Fruit fly (Drosophila melanogaster) whole organism, embryonic: ENCODE measurements around the gene fit.
A peak's percentile ranks its signal among the peaks of the same experiment; 100 is the strongest.

Experiments
- Antp ChIP-seq: fragments of 200-800 bp; sonication (Bioruptor generic); optimal IDR thresholded peaks from 3 replicates; lab custom pipeline; 2016; ENCODE audit warnings: missing biosample characterization, missing genetic modification characterization
- Atf3 ChIP-seq: fragments of 200-800 bp; sonication (Bioruptor generic); optimal IDR thresholded peaks from 3 replicates; lab custom pipeline; 2016; ENCODE audit warnings: missing biosample characterization, missing genetic modification characterization
- B-H2 ChIP-seq: fragments of 200-800 bp; sonication (Bioruptor generic); optimal IDR thresholded peaks from 2 replicates; lab custom pipeline; 2018; ENCODE audit warnings: missing biosample characterization, mild to moderate bottlenecking, missing genetic modification characterization
- CG10147 ChIP-seq: fragments of 200-800 bp; sonication (Bioruptor generic); optimal IDR thresholded peaks from 2 replicates; lab custom pipeline; 2019; ENCODE audit warnings: missing biosample characterization, mild to moderate bottlenecking, missing genetic modification characterization, moderate library complexity
- CG10274 ChIP-seq: fragments of 200-800 bp; sonication (Bioruptor generic); optimal IDR thresholded peaks from 3 replicates; lab custom pipeline; 2017; ENCODE audit warnings: missing biosample characterization, mild to moderate bottlenecking, missing genetic modification characterization
- CG11504 ChIP-seq: fragments of 200-800 bp; sonication (Bioruptor generic); optimal IDR thresholded peaks from 3 replicates; lab custom pipeline; 2019; ENCODE audit warnings: missing biosample characterization, mild to moderate bottlenecking, missing genetic modification characterization, moderate library complexity
- CG12391 ChIP-seq: fragments of 200-800 bp; sonication (Bioruptor generic); optimal IDR thresholded peaks from 3 replicates; lab custom pipeline; 2018; ENCODE audit warnings: missing biosample characterization, mild to moderate bottlenecking, missing genetic modification characterization, moderate library complexity
- CG12659 ChIP-seq: fragments of 200-800 bp; sonication (Bioruptor generic); optimal IDR thresholded peaks from 3 replicates; lab custom pipeline; 2017; ENCODE audit warnings: mild to moderate bottlenecking, missing biosample characterization, missing genetic modification reagents, missing genetic modification characterization
- CG14050 ChIP-seq: fragments of 200-800 bp; sonication (Bioruptor generic); IDR thresholded peaks from 3 replicates; pipeline ENCODE4 v1.3.6; 2022; ENCODE audit warnings: missing biosample characterization, missing genetic modification characterization
- CG14965 ChIP-seq: fragments of 200-800 bp; sonication (Bioruptor generic); optimal IDR thresholded peaks from 2 replicates; lab custom pipeline; 2016; ENCODE audit warnings: missing biosample characterization, missing genetic modification characterization, borderline replicate concordance
- CG17361 ChIP-seq: fragments of 200-800 bp; sonication (Bioruptor generic); IDR thresholded peaks from 3 replicates; pipeline ENCODE4 v1.3.6; 2022; ENCODE audit warnings: missing biosample characterization, missing genetic modification characterization
- CG17829 ChIP-seq: fragments of 200-800 bp; optimal IDR thresholded peaks from 2 replicates; lab custom pipeline; 2019; ENCODE audit warnings: missing biosample characterization, mild to moderate bottlenecking, missing genetic modification characterization, moderate library complexity
- CG18599 ChIP-seq: fragments of 200-800 bp; sonication (Bioruptor generic); optimal IDR thresholded peaks from 3 replicates; lab custom pipeline; 2017; ENCODE audit warnings: missing biosample characterization, missing genetic modification characterization, mild to moderate bottlenecking, moderate library complexity, missing genetic modification reagents
- CG3163 ChIP-seq: fragments of 200-800 bp; sonication (Bioruptor generic); optimal IDR thresholded peaks from 3 replicates; lab custom pipeline; 2016; ENCODE audit warnings: missing biosample characterization, missing genetic modification characterization
- CG32532 ChIP-seq: fragments of 200-800 bp; sonication (Bioruptor generic); IDR thresholded peaks from 2 replicates; pipeline ENCODE4 v1.3.6; 2022; ENCODE audit warnings: missing biosample characterization, missing genetic modification characterization
- CG3726 ChIP-seq: fragments of 200-800 bp; sonication (Bioruptor generic); IDR thresholded peaks from 3 replicates; pipeline ENCODE4, ENCODE4 v1.3.6; 2022; ENCODE audit warnings: missing biosample characterization, missing genetic modification characterization
- CG6689 ChIP-seq: fragments of 200-800 bp; sonication (Bioruptor generic); IDR thresholded peaks from 2 replicates; pipeline ENCODE4 v1.3.6; 2022; ENCODE audit warnings: missing biosample characterization, missing genetic modification characterization
- CG7372 ChIP-seq: fragments of 200-800 bp; sonication (Bioruptor generic); IDR thresholded peaks from 2 replicates; pipeline ENCODE4 v1.3.6; 2022; ENCODE audit warnings: missing biosample characterization, missing genetic modification characterization
- CG8089 ChIP-seq: fragments of 200-800 bp; sonication (Bioruptor generic); optimal IDR thresholded peaks from 3 replicates; lab custom pipeline; 2016; ENCODE audit warnings: missing biosample characterization, missing genetic modification characterization
- CG8478 ChIP-seq: fragments of >200 bp; optimal IDR thresholded peaks from 2 replicates; lab custom pipeline; 2018
- D ChIP-seq, 2 experiments: fragments of 200-800 bp in 1 of 2; fragments of >200 bp in 1 of 2; sonication (Bioruptor generic) in 1 of 2; optimal IDR thresholded peaks; 2 replicates in 1 of 2; 3 replicates in 1 of 2; lab custom pipeline; 2017; ENCODE audit warnings: mild to moderate bottlenecking in 1 of 2, missing biosample characterization in 1 of 2, missing genetic modification characterization in 1 of 2, missing genetic modification reagents in 1 of 2
- Dip2 ChIP-seq: fragments of 200-800 bp; sonication (Bioruptor generic); IDR thresholded peaks from 2 replicates; pipeline ENCODE4 v1.3.6; 2022; ENCODE audit warnings: missing biosample characterization, missing genetic modification characterization
- ERR ChIP-seq: fragments of 200-800 bp; sonication (Bioruptor generic); optimal IDR thresholded peaks from 2 replicates; lab custom pipeline; 2016; ENCODE audit warnings: missing biosample characterization, missing genetic modification characterization
- Hr51 ChIP-seq, 2 experiments: fragments of 200-800 bp; sonication (Bioruptor generic); optimal IDR thresholded peaks; 2 replicates in 1 of 2; 3 replicates in 1 of 2; lab custom pipeline; 2016 to 2018; ENCODE audit warnings: missing biosample characterization in 2 of 2, missing genetic modification characterization in 2 of 2, mild to moderate bottlenecking in 1 of 2, moderate library complexity in 1 of 2
- Jarid2 ChIP-seq: fragments of 200-800 bp; sonication (Bioruptor generic); optimal IDR thresholded peaks from 3 replicates; lab custom pipeline; 2017; ENCODE audit warnings: mild to moderate bottlenecking, missing biosample characterization, missing genetic modification reagents, missing genetic modification characterization
- MTF-1 ChIP-seq: fragments of 200-800 bp; sonication (Bioruptor generic); optimal IDR thresholded peaks from 2 replicates; lab custom pipeline; 2018; ENCODE audit warnings: missing biosample characterization, mild to moderate bottlenecking, missing genetic modification characterization, borderline replicate concordance
- Myb ChIP-seq: fragments of 200-800 bp; sonication (Bioruptor generic); optimal IDR thresholded peaks from 2 replicates; lab custom pipeline; 2016; ENCODE audit warnings: missing biosample characterization, missing genetic modification characterization
- Ravus ChIP-seq: fragments of 200-800 bp; sonication (Bioruptor generic); IDR thresholded peaks from 2 replicates; pipeline ENCODE4 v1.3.6; 2022; ENCODE audit warnings: missing biosample characterization, missing genetic modification characterization
- Usf ChIP-seq: fragments of 200-800 bp; sonication (Bioruptor generic); optimal IDR thresholded peaks from 2 replicates; lab custom pipeline; 2017; ENCODE audit warnings: missing genotype, missing biosample characterization, missing genetic modification characterization
- Xbp1 ChIP-seq: fragments of 200-800 bp; sonication (Bioruptor generic); optimal IDR thresholded peaks from 3 replicates; lab custom pipeline; 2016; ENCODE audit warnings: missing biosample characterization, mild to moderate bottlenecking, missing genetic modification characterization
- YL-1 ChIP-seq: fragments of 200-800 bp; sonication (Bioruptor generic); optimal IDR thresholded peaks from 3 replicates; lab custom pipeline; 2017; ENCODE audit warnings: missing biosample characterization, mild to moderate bottlenecking, missing genetic modification characterization
- br ChIP-seq: fragments of >200 bp; optimal IDR thresholded peaks from 2 replicates; lab custom pipeline; 2017
- caup ChIP-seq: fragments of 200-800 bp; sonication (Bioruptor generic); optimal IDR thresholded peaks from 3 replicates; lab custom pipeline; 2017; ENCODE audit warnings: missing biosample characterization, mild to moderate bottlenecking, missing genetic modification characterization, moderate library complexity; ENCODE audit not compliant: severe bottlenecking
- dati ChIP-seq: fragments of 200-800 bp; sonication (Bioruptor generic); IDR thresholded peaks from 2 replicates; pipeline ENCODE4 v1.3.6; 2022; ENCODE audit warnings: missing biosample characterization, missing genetic modification characterization
- ems ChIP-seq: fragments of 200-800 bp; sonication (Bioruptor generic); optimal IDR thresholded peaks from 3 replicates; lab custom pipeline; 2016; ENCODE audit warnings: missing biosample characterization, missing genetic modification characterization
- grn ChIP-seq: fragments of 200-800 bp; sonication (Bioruptor generic); optimal IDR thresholded peaks from 3 replicates; lab custom pipeline; 2017; ENCODE audit warnings: missing biosample characterization, missing genetic modification characterization
- gsb ChIP-seq: fragments of 200-800 bp; sonication (Bioruptor generic); IDR thresholded peaks from 2 replicates; pipeline ENCODE4 v1.3.6; 2022; ENCODE audit warnings: missing biosample characterization, missing genetic modification characterization
- ind ChIP-seq: fragments of 200-800 bp; sonication (Bioruptor generic); optimal IDR thresholded peaks from 3 replicates; lab custom pipeline; 2016; ENCODE audit warnings: missing biosample characterization, missing genetic modification characterization
- jumu ChIP-seq: fragments of 200-800 bp; sonication (Bioruptor generic); optimal IDR thresholded peaks from 3 replicates; lab custom pipeline; 2016; ENCODE audit warnings: missing biosample characterization, missing genetic modification characterization
- kah ChIP-seq: fragments of 200-800 bp; sonication (Bioruptor generic); optimal IDR thresholded peaks from 2 replicates; lab custom pipeline; 2018; ENCODE audit warnings: missing biosample characterization, mild to moderate bottlenecking, missing genetic modification characterization
- lola ChIP-seq, 3 experiments: fragments of >200 bp in 2 of 3; fragments of 200-800 bp in 1 of 3; sonication (Bioruptor generic) in 1 of 3; optimal IDR thresholded peaks; 2 replicates each; lab custom pipeline; 2017 to 2019; ENCODE audit warnings: missing biosample characterization in 3 of 3, missing genetic modification characterization in 3 of 3, mild to moderate bottlenecking in 1 of 3, moderate library complexity in 1 of 3
- mirr ChIP-seq: fragments of 200-800 bp; sonication (Bioruptor generic); optimal IDR thresholded peaks from 3 replicates; lab custom pipeline; 2018; ENCODE audit warnings: missing biosample characterization, mild to moderate bottlenecking, missing genetic modification characterization
- nau ChIP-seq: fragments of 200-800 bp; sonication (Bioruptor generic); optimal IDR thresholded peaks from 3 replicates; lab custom pipeline; 2017; ENCODE audit warnings: missing biosample characterization, mild to moderate bottlenecking, missing genetic modification characterization, missing genetic modification reagents
- nom ChIP-seq: fragments of 200-800 bp; sonication (Bioruptor generic); optimal IDR thresholded peaks from 2 replicates; lab custom pipeline; 2017; ENCODE audit warnings: missing biosample characterization, missing genetic modification characterization, mild to moderate bottlenecking, moderate library complexity, missing genetic modification reagents
- odd ChIP-seq: fragments of 200-800 bp; sonication (Bioruptor generic); optimal IDR thresholded peaks from 2 replicates; lab custom pipeline; 2017; ENCODE audit warnings: missing biosample characterization, mild to moderate bottlenecking, missing genetic modification characterization
- pb ChIP-seq: fragments of 200-800 bp; sonication (Bioruptor generic); optimal IDR thresholded peaks from 3 replicates; lab custom pipeline; 2016; ENCODE audit warnings: missing biosample characterization, missing genetic modification characterization
- pum ChIP-seq: fragments of 200-800 bp; sonication (Bioruptor generic); optimal IDR thresholded peaks from 2 replicates; lab custom pipeline; 2016; ENCODE audit warnings: missing biosample characterization, missing genetic modification characterization
- tap ChIP-seq: fragments of 200-800 bp; optimal IDR thresholded peaks from 3 replicates; lab custom pipeline; 2019; ENCODE audit warnings: missing biosample characterization, mild to moderate bottlenecking, missing genetic modification characterization, moderate library complexity
- vvl ChIP-seq: fragments of 200-800 bp; sonication (Bioruptor generic); IDR thresholded peaks from 2 replicates; pipeline ENCODE4 v1.3.6; 2022; ENCODE audit warnings: missing biosample characterization, missing genetic modification characterization
- zen2 ChIP-seq: fragments of 200-800 bp; sonication (Bioruptor generic); IDR thresholded peaks from 3 replicates; pipeline ENCODE4 v1.3.6; 2022; ENCODE audit warnings: missing biosample characterization, missing genetic modification characterization; ENCODE audit not compliant: partially characterized antibody
- zf30C ChIP-seq: fragments of 200-800 bp; sonication (Bioruptor generic); optimal IDR thresholded peaks from 3 replicates; lab custom pipeline; 2018; ENCODE audit warnings: missing biosample characterization, mild to moderate bottlenecking, missing genetic modification characterization

fit gene

dm6 chr3R:21839636-21840035 is 44.6 kb downstream of the fit start (continued):
- TF ChIP-seq nom, result peak; percentile 46
- TF ChIP-seq gsb (GFP tag; lab: Robert Waterston, UW), result no peak
- TF ChIP-seq dati (GFP tag; lab: Robert Waterston, UW), result no peak
- TF ChIP-seq CG6689 (GFP tag; lab: Robert Waterston, UW), result peak; percentile 35; the same call in 1 of the 2 replicates
- peak in 1 of 2 experiments; percentile 73 for TF ChIP-seq Hr51 (GFP tag; optimal IDR thresholded peaks at IDR 0.05; lab: Kevin White, UChicago)
- no peak for TF ChIP-seq CG14050 (GFP tag; lab: Robert Waterston, UW)
- TF ChIP-seq CG14965 (GFP tag; lab: Kevin White, UChicago), result no peak
- TF ChIP-seq Myb (GFP tag; lab: Kevin White, UChicago), result no peak
- TF ChIP-seq zf30C (GFP tag; lab: Kevin White, UChicago), result no peak
- no peak for TF ChIP-seq CG10274 (GFP tag; lab: Kevin White, UChicago)
- no peak for TF ChIP-seq Jarid2 (GFP tag; lab: Kevin White, UChicago)
- no peak for TF ChIP-seq CG8478 (lab: Kevin White, UChicago)
- TF ChIP-seq ems (GFP tag; lab: Kevin White, UChicago), result no peak
- no peak for TF ChIP-seq CG8089 (GFP tag; lab: Kevin White, UChicago)
- no peak for TF ChIP-seq grn (GFP tag; lab: Kevin White, UChicago)
- TF ChIP-seq CG17361, result peak; percentile 51; the same call in 1 of the 3 replicates
- TF ChIP-seq Atf3, result no peak
- TF ChIP-seq CG7372 (GFP tag; lab: Robert Waterston, UW), result no peak
- peak; percentile 27 for TF ChIP-seq tap (tag; lab: Kevin White, UChicago)
- no peak for TF ChIP-seq Dip2 (GFP tag; lab: Robert Waterston, UW)
- TF ChIP-seq pb, result no peak
- peak; percentile 38 for TF ChIP-seq CG12391 (tag; lab: Kevin White, UChicago)
- TF ChIP-seq vvl (GFP tag; lab: Robert Waterston, UW), result no peak
- TF ChIP-seq jumu, result no peak
- no peak for TF ChIP-seq zen2 (GFP tag; lab: Robert Waterston, UW)
- TF ChIP-seq kah (GFP tag; lab: Kevin White, UChicago), result peak; percentile 10
- no peak for TF ChIP-seq ind (GFP tag; lab: Kevin White, UChicago)
- TF ChIP-seq mirr (GFP tag; lab: Kevin White, UChicago), result no peak
- TF ChIP-seq CG11504 (tag; lab: Kevin White, UChicago), result peak; percentile 75
- TF ChIP-seq lola (GFP tag; optimal IDR thresholded peaks at IDR 0.05; lab: Kevin White, UChicago), result peak in 1 of 3 experiments; percentile 31
- no peak for TF ChIP-seq CG3726 (GFP tag; lab: Robert Waterston, UW)
- no peak for TF ChIP-seq CG32532 (GFP tag; lab: Robert Waterston, UW)
- TF ChIP-seq CG17829 (tag; lab: Kevin White, UChicago), result peak; percentile 35
- TF ChIP-seq nau (GFP tag; lab: Kevin White, UChicago), result no peak
- TF ChIP-seq Antp, result no peak
- TF ChIP-seq Xbp1 (GFP tag; lab: Kevin White, UChicago), result no peak
- no peak for TF ChIP-seq YL-1 (GFP tag; lab: Kevin White, UChicago)
- TF ChIP-seq CG12659 (GFP tag; lab: Kevin White, UChicago), result peak; percentile 11
- TF ChIP-seq br (lab: Kevin White, UChicago), result no peak
- no peak for TF ChIP-seq MTF-1 (GFP tag; lab: Kevin White, UChicago)
- TF ChIP-seq CG3163, result no peak
- TF ChIP-seq ERR (GFP tag; lab: Kevin White, UChicago), result no peak
- TF ChIP-seq odd (GFP tag; lab: Kevin White, UChicago), result peak; percentile 15
- peak; percentile 7 for TF ChIP-seq caup (GFP tag; lab: Kevin White, UChicago)
- no peak for TF ChIP-seq Usf (GFP tag; lab: Kevin White, UChicago)
- peak; percentile 23 for TF ChIP-seq CG18599 (GFP tag; lab: Kevin White, UChicago)
- TF ChIP-seq B-H2 (GFP tag; lab: Kevin White, UChicago), result no peak
- no peak for TF ChIP-seq pum (GFP tag; lab: Kevin White, UChicago)
- TF ChIP-seq Ravus, result no peak
- TF ChIP-seq D (optimal IDR thresholded peaks at IDR 0.05; lab: Kevin White, UChicago), result no peak
- peak; percentile 31 for TF ChIP-seq D (GFP tag; optimal IDR thresholded peaks at IDR 0.05; lab: Kevin White, UChicago)
- peak; percentile 37 for TF ChIP-seq CG10147 (GFP tag; lab: Kevin White, UChicago)
